Worm (Caenorhabditis elegans) whole organism, mixed stage, embryonic: ENCODE measurements around the gene srw-67.

Source experiments
- M03D4.4 ChIP-seq: sonication (generic microtip); optimal IDR thresholded peaks from 2 replicates; lab custom pipeline; 2017; ENCODE audit warnings: mild to moderate bottlenecking, missing genetic modification characterization, missing compliant biosample characterization
- bed-3 ChIP-seq: fragments of 200-800 bp; sonication (Bioruptor generic); optimal IDR thresholded peaks from 3 replicates; lab custom pipeline; 2018; ENCODE audit warnings: mild to moderate bottlenecking, missing genetic modification characterization, moderate library complexity, missing compliant biosample characterization
- blmp-1 ChIP-seq: fragments of 150-350 bp; optimal IDR thresholded peaks from 2 replicates; lab custom pipeline; 2014; ENCODE audit warnings: missing biosample characterization, missing genetic modification characterization
- ceh-39 ChIP-seq: fragments of 150-350 bp; optimal IDR thresholded peaks from 2 replicates; lab custom pipeline; 2014; ENCODE audit warnings: missing biosample characterization, missing genetic modification characterization
- ceh-43 ChIP-seq: fragments of 200-800 bp; sonication (Bioruptor generic); optimal IDR thresholded peaks from 2 replicates; lab custom pipeline; 2018; ENCODE audit warnings: mild to moderate bottlenecking, missing genetic modification characterization, moderate library complexity, missing compliant biosample characterization
- ces-1 ChIP-seq: fragments of 150-350 bp; optimal IDR thresholded peaks from 2 replicates; lab custom pipeline; 2014; ENCODE audit warnings: missing biosample characterization, missing genetic modification reagents, missing genetic modification characterization
- cnd-1 ChIP-seq: fragments of 200-800 bp; sonication (Bioruptor generic); optimal IDR thresholded peaks from 2 replicates; lab custom pipeline; 2018; ENCODE audit warnings: mild to moderate bottlenecking, missing genetic modification characterization, missing compliant biosample characterization
- drap-1 ChIP-seq: fragments of 200-800 bp; sonication (Bioruptor generic); optimal IDR thresholded peaks from 3 replicates; lab custom pipeline; 2018; ENCODE audit warnings: mild to moderate bottlenecking, missing genetic modification characterization, missing compliant biosample characterization
- elt-1 ChIP-seq: sonication (generic microtip); optimal IDR thresholded peaks from 2 replicates; lab custom pipeline; 2017; ENCODE audit warnings: missing genetic modification characterization, mild to moderate bottlenecking, missing compliant biosample characterization, antibody characterized with exemption, moderate library complexity, borderline replicate concordance; ENCODE audit not compliant: insufficient read depth
- elt-3 ChIP-seq: fragments of 150-350 bp; optimal IDR thresholded peaks from 2 replicates; lab custom pipeline; 2014; ENCODE audit warnings: missing biosample characterization, missing genetic modification characterization
- flh-1 ChIP-seq: fragments of 200-800 bp; sonication (Bioruptor generic); optimal IDR thresholded peaks from 2 replicates; lab custom pipeline; 2018; ENCODE audit warnings: mild to moderate bottlenecking, missing genetic modification characterization, moderate library complexity, missing compliant biosample characterization
- ham-2 ChIP-seq: fragments of 200-800 bp; sonication (Bioruptor generic); optimal IDR thresholded peaks from 2 replicates; lab custom pipeline; 2018; ENCODE audit warnings: mild to moderate bottlenecking, missing genetic modification characterization, missing compliant biosample characterization
- hlh-1 ChIP-seq: fragments of 150-350 bp; optimal IDR thresholded peaks from 2 replicates; lab custom pipeline; 2014; ENCODE audit warnings: missing biosample characterization, missing genetic modification reagents, missing genetic modification characterization
- lin-13 ChIP-seq: fragments of 150-350 bp; optimal IDR thresholded peaks from 2 replicates; lab custom pipeline; 2014; ENCODE audit warnings: missing biosample characterization, missing genetic modification characterization
- lin-32 ChIP-seq: fragments of 200-800 bp; sonication (Bioruptor generic); optimal IDR thresholded peaks from 2 replicates; lab custom pipeline; 2018; ENCODE audit warnings: mild to moderate bottlenecking, missing genetic modification characterization, missing compliant biosample characterization
- mab-5 ChIP-seq: fragments of 150-350 bp; optimal IDR thresholded peaks from 2 replicates; lab custom pipeline; 2014; ENCODE audit warnings: missing biosample characterization, missing genetic modification characterization
- mep-1 ChIP-seq: fragments of 150-350 bp; optimal IDR thresholded peaks from 2 replicates; lab custom pipeline; 2017; ENCODE audit warnings: missing biosample characterization, missing genetic modification reagents, missing genetic modification characterization, inconsistent platforms
- mls-2 ChIP-seq: sonication (generic microtip); optimal IDR thresholded peaks from 2 replicates; lab custom pipeline; 2016; ENCODE audit warnings: mild to moderate bottlenecking, missing genetic modification characterization, moderate library complexity, missing compliant biosample characterization
- nhr-12 ChIP-seq: fragments of 150-350 bp; optimal IDR thresholded peaks from 2 replicates; lab custom pipeline; 2014; ENCODE audit warnings: missing biosample characterization, missing genetic modification characterization
- nhr-2 ChIP-seq: fragments of 150-350 bp; optimal IDR thresholded peaks from 2 replicates; lab custom pipeline; 2014; ENCODE audit warnings: missing biosample characterization, missing genetic modification characterization
- nhr-237 ChIP-seq: fragments of 150-350 bp; optimal IDR thresholded peaks from 2 replicates; lab custom pipeline; 2014; ENCODE audit warnings: missing biosample characterization, missing genetic modification characterization
- nhr-28 ChIP-seq: fragments of 150-350 bp; optimal IDR thresholded peaks from 2 replicates; lab custom pipeline; 2014; ENCODE audit warnings: missing biosample characterization, missing genetic modification characterization
- nhr-76 ChIP-seq: sonication (generic microtip); optimal IDR thresholded peaks from 2 replicates; lab custom pipeline; 2017; ENCODE audit warnings: missing biosample characterization, missing genetic modification characterization
- pha-4 ChIP-seq: fragments of 150-350 bp; optimal IDR thresholded peaks from 2 replicates; lab custom pipeline; 2018; ENCODE audit warnings: missing biosample characterization, missing genetic modification reagents, missing genetic modification characterization
- sem-2 ChIP-seq: fragments of 200-800 bp; sonication (Bioruptor generic); optimal IDR thresholded peaks from 2 replicates; lab custom pipeline; 2018; ENCODE audit warnings: mild to moderate bottlenecking, missing genetic modification characterization, missing compliant biosample characterization
- sptf-1 ChIP-seq: sonication (generic microtip); optimal IDR thresholded peaks from 2 replicates; lab custom pipeline; 2017; ENCODE audit warnings: mild to moderate bottlenecking, missing genetic modification characterization, moderate library complexity, missing compliant biosample characterization
- tbx-8 ChIP-seq: fragments of 200-800 bp; sonication (Bioruptor generic); optimal IDR thresholded peaks from 2 replicates; lab custom pipeline; 2018; ENCODE audit warnings: mild to moderate bottlenecking, missing genetic modification characterization, moderate library complexity, missing compliant biosample characterization
- unc-120 ChIP-seq: sonication (generic microtip); optimal IDR thresholded peaks from 2 replicates; lab custom pipeline; 2017; ENCODE audit warnings: missing genetic modification characterization, missing compliant biosample characterization; ENCODE audit not compliant: poor library complexity, severe bottlenecking
- unc-39 ChIP-seq: fragments of 150-350 bp; optimal IDR thresholded peaks from 2 replicates; lab custom pipeline; 2014; ENCODE audit warnings: missing biosample characterization, missing genetic modification characterization
- unc-62 ChIP-seq: fragments of 150-350 bp; optimal IDR thresholded peaks from 2 replicates; lab custom pipeline; 2014; ENCODE audit warnings: missing biosample characterization, missing genetic modification reagents, missing genetic modification characterization
- zip-8 ChIP-seq: fragments of 150-350 bp; optimal IDR thresholded peaks from 2 replicates; lab custom pipeline; 2014; ENCODE audit warnings: missing biosample characterization, missing genetic modification characterization

Gene srw-67

ce11 chrV:7387755-7388154 is 29.7 kb upstream of the srw-67 start, which contains the start of gene C02H6.3:
Gene C02H6.3 (minus strand): TSS chrV:7387855.
- TF ChIP-seq mab-5, result no peak

- TF ChIP-seq M03D4.4 (no peak), cnd-1 (no peak), sem-2 (no peak), elt-1 (tag; lab: Kevin White, UChicago) (no peak), flh-1 (no peak), nhr-28 (tag; lab: Kevin White, UChicago) (no peak), nhr-237 (tag; lab: Kevin White, UChicago) (no peak), mls-2 (no peak), zip-8 (no peak), blmp-1 (tag; lab: Kevin White, UChicago) (no peak), mep-1 (tag; lab: Kevin White, UChicago) (no peak), ces-1 (GFP tag; lab: Kevin White, UChicago) (no peak), nhr-76 (tag; lab: Kevin White, UChicago) (no peak)
Observed at ce11 chrV:7389771-7390170, 27.7 kb upstream of the srw-67 start, which contains the start of gene C02H6.1. Gene C02H6.1 (minus strand): TSS chrV:7389871.

DNA sequence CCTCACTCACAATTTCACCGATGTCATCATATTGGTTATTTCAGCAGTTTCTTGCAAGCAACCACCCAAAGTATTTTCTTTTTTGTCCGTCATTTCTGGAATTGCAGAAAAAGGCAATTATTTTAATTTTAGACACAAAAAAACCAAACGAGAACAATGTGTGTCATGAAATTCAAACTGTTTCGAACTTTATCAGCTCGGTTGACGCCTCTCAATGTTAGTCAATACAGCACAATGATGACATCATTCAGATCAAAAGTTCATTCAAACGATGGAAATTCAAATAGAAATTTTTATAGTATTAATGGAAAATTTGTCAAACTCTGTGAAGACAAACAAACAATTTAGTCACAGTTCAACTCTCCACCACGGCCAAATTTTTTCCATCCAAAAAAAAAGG is 25.5 kb upstream of the srw-67 start, which contains the start of gene fbxa-105:
Gene fbxa-105 (minus strand): TSS at position 97 of the 400 bp plus-strand sequence.
- TF ChIP-seq bed-3, result no peak
- TF ChIP-seq sem-2, result no peak
- TF ChIP-seq lin-32, result no peak
- no peak for TF ChIP-seq cnd-1
- no peak for TF ChIP-seq unc-120 (tag; lab: Kevin White, UChicago)
- no peak for TF ChIP-seq unc-62
- TF ChIP-seq nhr-76 (tag; lab: Kevin White, UChicago), result no peak
- TF ChIP-seq hlh-1 (tag; lab: Kevin White, UChicago), result no peak
- no peak for TF ChIP-seq nhr-12
- TF ChIP-seq sptf-1 (tag; lab: Kevin White, UChicago), result no peak
- no peak for TF ChIP-seq mls-2
- no peak for TF ChIP-seq ceh-39 (tag; lab: Kevin White, UChicago)
- no peak for TF ChIP-seq elt-1 (tag; lab: Kevin White, UChicago)
- no peak for TF ChIP-seq zip-8
- TF ChIP-seq pha-4 (tag; lab: Kevin White, UChicago), result no peak
- TF ChIP-seq drap-1 (GFP tag; lab: Kevin White, UChicago), result no peak
- TF ChIP-seq tbx-8 (GFP tag; lab: Kevin White, UChicago), result no peak
- TF ChIP-seq ces-1 (GFP tag; lab: Kevin White, UChicago), result no peak
- TF ChIP-seq flh-1, result no peak

- no peak for TF ChIP-seq lin-13 (tag; lab: Kevin White, UChicago)
- TF ChIP-seq zip-8, result peak; percentile 33
- no peak for TF ChIP-seq elt-1 (tag; lab: Kevin White, UChicago)
- TF ChIP-seq, all 35 proteins: peak for 1
Observed at ce11 chrV:7395359-7395758, 22.1 kb upstream of the srw-67 start, which contains the start of gene srx-9. Gene srx-9 (minus strand): TSS chrV:7395459.

DNA sequence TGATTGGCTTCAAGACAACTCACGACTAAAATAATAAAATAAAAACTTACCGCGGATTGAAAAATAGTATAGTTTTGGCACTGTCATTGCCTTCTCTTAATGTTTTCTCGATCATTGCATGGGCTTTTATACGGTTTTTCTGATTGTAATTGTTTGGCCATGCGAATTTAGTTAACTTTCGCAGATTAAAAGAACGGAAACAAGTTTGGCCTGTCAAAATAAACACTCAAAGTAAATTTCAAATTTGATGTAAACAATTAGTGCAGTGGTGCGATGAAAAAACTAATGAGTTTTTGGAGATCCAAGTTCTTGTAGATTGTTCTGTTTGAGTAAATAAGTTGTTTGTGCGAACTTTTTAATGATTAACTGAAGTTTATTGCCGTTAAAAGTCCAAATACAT is 18.3 kb upstream of the srw-67 start, which contains the start of gene gst-41:
Gene gst-41 (minus strand): TSS at position 101 of the 400 bp plus-strand sequence.
- no peak for TF ChIP-seq M03D4.4
- TF ChIP-seq nhr-12, result no peak
- TF ChIP-seq zip-8, result no peak
- TF ChIP-seq nhr-28 (tag; lab: Kevin White, UChicago), result no peak
- no peak for TF ChIP-seq nhr-2 (tag; lab: Kevin White, UChicago)
- TF ChIP-seq cnd-1, result no peak
- TF ChIP-seq mep-1 (tag; lab: Kevin White, UChicago), result no peak
- no peak for TF ChIP-seq flh-1

ce11 chrV:7400095-7400494 is 17.4 kb upstream of the srw-67 start, which contains the start of gene cnc-9:
Gene cnc-9 (minus strand): TSS chrV:7400195.
- TF ChIP-seq ceh-43 (GFP tag; lab: Kevin White, UChicago) (no peak), sem-2 (no peak)

ce11 chrV:7400588-7400987 is 16.9 kb upstream of the srw-67 start, which contains the start of gene srx-60:
Gene srx-60 (plus strand): TSS chrV:7400888.
- TF ChIP-seq zip-8, result no peak
- no peak for TF ChIP-seq unc-39 (tag; lab: Kevin White, UChicago)
- no peak for TF ChIP-seq lin-13 (tag; lab: Kevin White, UChicago)
- no peak for TF ChIP-seq ceh-39 (tag; lab: Kevin White, UChicago)
- TF ChIP-seq sem-2, result no peak
- TF ChIP-seq nhr-28 (tag; lab: Kevin White, UChicago), result no peak
- TF ChIP-seq elt-1 (tag; lab: Kevin White, UChicago), result no peak
- TF ChIP-seq unc-120 (tag; lab: Kevin White, UChicago), result no peak
- no peak for TF ChIP-seq hlh-1 (tag; lab: Kevin White, UChicago)
- no peak for TF ChIP-seq elt-3 (tag; lab: Kevin White, UChicago)
- TF ChIP-seq M03D4.4, result no peak
- TF ChIP-seq pha-4 (tag; lab: Kevin White, UChicago), result no peak
- TF ChIP-seq bed-3, result no peak
- no peak for TF ChIP-seq ces-1 (GFP tag; lab: Kevin White, UChicago)
- TF ChIP-seq nhr-12, result no peak
- TF ChIP-seq ham-2 (GFP tag; lab: Kevin White, UChicago), result no peak
- no peak for TF ChIP-seq cnd-1
- TF ChIP-seq flh-1, result no peak
- no peak for TF ChIP-seq mls-2
- TF ChIP-seq, all 35 proteins: peak for 0
